Worm (Caenorhabditis elegans) whole organism, early embryonic: ENCODE measurements around the gene C50B8.4.

Experiments used
- B0310.2 ChIP-seq: sonication (generic microtip); optimal IDR thresholded peaks from 2 replicates; lab custom pipeline; 2016; ENCODE audit warnings: mild to moderate bottlenecking, missing genetic modification characterization, missing compliant biosample characterization
- F13C5.2 ChIP-seq: sonication (generic microtip); optimal IDR thresholded peaks from 2 replicates; lab custom pipeline; 2017; ENCODE audit warnings: mild to moderate bottlenecking, missing genetic modification characterization, inconsistent platforms, missing compliant biosample characterization
- aly-1 ChIP-seq: sonication (generic microtip); optimal IDR thresholded peaks from 2 replicates; lab custom pipeline; 2016; ENCODE audit warnings: missing genetic modification characterization, missing compliant biosample characterization
- ama-1 ChIP-seq: fragments of 150-350 bp; optimal IDR thresholded peaks from 2 replicates; lab custom pipeline; 2014
- ceh-13 ChIP-seq: fragments of 200-800 bp; sonication (Bioruptor generic); optimal IDR thresholded peaks from 2 replicates; lab custom pipeline; 2018; ENCODE audit warnings: mild to moderate bottlenecking, missing genetic modification characterization, missing compliant biosample characterization
- ceh-36 ChIP-seq: sonication (generic microtip); optimal IDR thresholded peaks from 2 replicates; lab custom pipeline; 2016; ENCODE audit warnings: missing genetic modification characterization, inconsistent platforms, missing compliant biosample characterization
- ets-7 ChIP-seq: sonication (generic microtip); optimal IDR thresholded peaks from 2 replicates; lab custom pipeline; 2016; ENCODE audit warnings: missing genotype, missing genetic modification characterization, missing compliant biosample characterization
- flt-1 ChIP-seq: fragments of 200-800 bp; sonication (Bioruptor generic); IDR thresholded peaks from 2 replicates; pipeline ENCODE4 v1.3.6; 2022; ENCODE audit warnings: missing genetic modification characterization, missing compliant biosample characterization
- hmbx-1 ChIP-seq: sonication (generic microtip); optimal IDR thresholded peaks from 2 replicates; lab custom pipeline; 2016; ENCODE audit warnings: mild to moderate bottlenecking, missing genetic modification characterization, missing compliant biosample characterization
- hmg-4 ChIP-seq: fragments of 200-800 bp; sonication (Bioruptor generic); optimal IDR thresholded peaks from 2 replicates; lab custom pipeline; 2018; ENCODE audit warnings: mild to moderate bottlenecking, missing genetic modification characterization, missing compliant biosample characterization
- hnd-1 ChIP-seq: sonication (generic microtip); optimal IDR thresholded peaks from 2 replicates; lab custom pipeline; 2016; ENCODE audit warnings: missing genetic modification characterization, missing compliant biosample characterization
- pes-1 ChIP-seq: fragments of 200-800 bp; sonication (Bioruptor generic); IDR thresholded peaks from 2 replicates; pipeline ENCODE4 v1.3.6; 2022; ENCODE audit warnings: missing genetic modification reagents, missing genetic modification characterization, missing compliant biosample characterization
- scrt-1 ChIP-seq: fragments of 200-800 bp; sonication (Bioruptor generic); IDR thresholded peaks from 2 replicates; pipeline ENCODE4 v1.3.6; 2022; ENCODE audit warnings: missing genetic modification characterization, missing compliant biosample characterization
- sea-1 ChIP-seq: fragments of 200-800 bp; sonication (Bioruptor generic); conservative IDR thresholded peaks from 2 replicates; pipeline ENCODE4 v1.3.6; 2022; ENCODE audit warnings: missing genetic modification characterization, missing compliant biosample characterization
- tbx-11 ChIP-seq: fragments of 200-800 bp; sonication (Bioruptor generic); IDR thresholded peaks from 2 replicates; pipeline ENCODE4 v1.3.6; 2022; ENCODE audit warnings: missing genetic modification characterization, missing compliant biosample characterization
- tbx-37 ChIP-seq: fragments of 200-800 bp; sonication (Bioruptor generic); conservative IDR thresholded peaks from 2 replicates; pipeline ENCODE4 v1.3.6; 2022; ENCODE audit warnings: missing genetic modification reagents, missing genetic modification characterization, missing compliant biosample characterization
- tra-4 ChIP-seq: sonication (generic microtip); optimal IDR thresholded peaks from 2 replicates; lab custom pipeline; 2017; ENCODE audit warnings: missing genetic modification characterization, missing compliant biosample characterization

Gene C50B8.4

ce11 chrV:13589494-13590176 lies 17.8 kb downstream of the C50B8.4 start, which contains the start of the genes F53F4.2 and F53F4.18:
F53F4.2 (minus strand) TSS chrV:13589594.
F53F4.18 (plus strand) TSS chrV:13590126.
- no peak for TF ChIP-seq F13C5.2 (tag; lab: Kevin White, UChicago)
- no peak for TF ChIP-seq ceh-36 (tag; lab: Kevin White, UChicago)
- TF ChIP-seq tbx-37, result no peak
- TF ChIP-seq tbx-11 (GFP tag; lab: Robert Waterston, UW), result no peak
- TF ChIP-seq sea-1, result no peak
- TF ChIP-seq hmg-4 (GFP tag; lab: Kevin White, UChicago), result no peak
- no peak for TF ChIP-seq hnd-1 (tag; lab: Kevin White, UChicago)
- no peak for TF ChIP-seq hmbx-1 (tag; lab: Kevin White, UChicago)
- TF ChIP-seq pes-1, result no peak

DNA sequence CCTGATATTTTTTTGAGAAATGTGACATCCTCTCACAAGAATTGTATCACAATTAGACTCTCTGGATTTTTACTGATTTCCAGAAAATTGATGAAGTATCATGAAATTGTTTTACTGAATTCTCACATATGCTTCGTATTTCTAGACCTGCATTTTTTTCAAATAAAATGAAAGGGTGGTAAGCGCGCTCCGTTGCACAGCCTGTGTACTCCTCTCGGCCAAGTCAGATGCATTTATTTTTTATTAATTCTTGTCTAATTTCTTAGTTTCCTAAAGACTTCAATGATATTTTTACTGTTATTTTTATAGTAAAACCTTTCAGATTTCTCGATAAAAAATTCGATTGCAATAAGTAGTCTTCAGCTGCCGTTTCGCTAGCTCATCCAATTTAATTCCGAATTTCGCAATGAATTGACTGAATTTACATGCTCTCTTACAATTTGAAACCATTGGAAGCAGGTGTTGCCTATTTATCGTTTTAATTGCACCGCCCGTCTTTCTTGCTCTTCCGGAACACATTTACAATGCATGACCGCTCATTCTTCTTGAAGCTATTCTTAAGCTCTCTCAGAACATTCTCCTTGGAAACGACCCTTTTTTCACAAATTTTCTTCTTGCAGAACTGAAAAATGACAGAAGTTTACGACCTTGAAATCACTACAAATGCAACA lies 19.8 kb downstream of the C50B8.4 start, which contains the start of gene tbcb-1:
Gene tbcb-1, plus strand, starts transcription at position 621 of the 671 bp plus-strand sequence.
- TF ChIP-seq pes-1 (no peak), B0310.2 (no peak), aly-1 (tag; lab: Kevin White, UChicago) (no peak), tbx-11 (GFP tag; lab: Robert Waterston, UW) (no peak), scrt-1 (GFP tag; lab: Robert Waterston, UW) (no peak), hnd-1 (tag; lab: Kevin White, UChicago) (no peak), flt-1 (no peak), F13C5.2 (tag; lab: Kevin White, UChicago) (no peak), tbx-37 (no peak), ceh-36 (tag; lab: Kevin White, UChicago) (no peak), tra-4 (tag; lab: Kevin White, UChicago) (no peak), ets-7 (tag; lab: Kevin White, UChicago) (no peak)

ce11 chrV:13593083-13593482 lies 21.3 kb downstream of the C50B8.4 start, which contains the start of gene F53F4.4:
F53F4.4 (plus strand) TSS chrV:13593383.
- TF ChIP-seq flt-1 (no peak), aly-1 (tag; lab: Kevin White, UChicago) (no peak), B0310.2 (no peak), tra-4 (tag; lab: Kevin White, UChicago) (no peak), hmg-4 (GFP tag; lab: Kevin White, UChicago) (no peak), scrt-1 (GFP tag; lab: Robert Waterston, UW) (no peak), hnd-1 (tag; lab: Kevin White, UChicago) (no peak), ceh-36 (tag; lab: Kevin White, UChicago) (no peak), tbx-11 (GFP tag; lab: Robert Waterston, UW) (no peak), ceh-13 (GFP tag; lab: Kevin White, UChicago) (no peak), ama-1 (no peak), sea-1 (no peak), ets-7 (tag; lab: Kevin White, UChicago) (no peak), pes-1 (no peak)

DNA sequence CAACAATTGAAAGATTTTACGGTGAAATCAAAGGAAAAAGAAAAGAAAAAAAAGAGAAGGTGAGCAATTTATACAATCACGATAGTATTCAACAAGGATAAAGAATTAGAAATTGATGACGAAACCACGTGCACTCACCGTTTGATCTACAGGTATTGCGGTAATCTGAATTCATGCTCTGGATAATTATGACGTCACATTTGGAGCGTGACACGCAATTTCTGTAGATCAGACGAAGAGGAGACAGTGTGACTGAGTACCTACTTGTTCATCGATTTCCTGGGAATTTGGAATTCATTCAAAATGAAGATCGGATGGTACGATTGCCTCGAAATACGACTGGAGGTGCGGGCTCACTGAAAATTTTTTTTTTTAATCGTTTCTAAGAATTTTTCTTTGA lies 26.6 kb downstream of the C50B8.4 start:
- TF ChIP-seq flt-1, result no peak
- no peak for TF ChIP-seq scrt-1 (GFP tag; lab: Robert Waterston, UW)
- TF ChIP-seq hnd-1 (tag; lab: Kevin White, UChicago), result no peak
- TF ChIP-seq aly-1 (tag; lab: Kevin White, UChicago), result no peak
- TF ChIP-seq sea-1, result no peak
- TF ChIP-seq pes-1, result no peak
- TF ChIP-seq ets-7 (tag; lab: Kevin White, UChicago), result no peak
- no peak for TF ChIP-seq ceh-36 (tag; lab: Kevin White, UChicago)
- no peak for TF ChIP-seq ceh-13 (GFP tag; lab: Kevin White, UChicago)
- no peak for TF ChIP-seq tbx-11 (GFP tag; lab: Robert Waterston, UW)
- no peak for TF ChIP-seq tbx-37

DNA sequence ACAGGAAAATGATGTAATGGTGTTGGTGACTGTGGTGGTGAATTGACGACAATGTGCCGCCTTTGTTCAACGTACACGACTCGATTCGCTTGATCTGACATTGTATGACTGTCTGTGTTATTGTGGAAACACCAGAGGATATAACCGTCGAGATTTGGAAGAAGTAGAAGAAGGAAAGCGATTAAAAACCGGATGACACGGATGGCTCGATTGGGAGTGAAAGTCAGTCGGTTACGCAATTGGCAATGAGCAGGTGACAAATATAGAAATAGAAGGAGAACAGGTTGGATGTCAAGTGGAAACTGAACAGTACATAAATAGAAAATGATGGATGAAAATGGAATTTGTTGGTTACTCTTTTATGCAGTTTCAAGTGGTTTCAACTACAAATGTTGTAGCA lies 29.1 kb downstream of the C50B8.4 start, which contains the start of gene rdy-2:
Gene rdy-2, minus strand, starts transcription at position 101 of the 400 bp plus-strand sequence.
- no peak for TF ChIP-seq hnd-1 (tag; lab: Kevin White, UChicago)

- TF ChIP-seq hnd-1 (tag; lab: Kevin White, UChicago) (no peak), ceh-36 (tag; lab: Kevin White, UChicago) (no peak), hmg-4 (GFP tag; lab: Kevin White, UChicago) (no peak), flt-1 (no peak), ceh-13 (GFP tag; lab: Kevin White, UChicago) (no peak), F13C5.2 (tag; lab: Kevin White, UChicago) (no peak), tbx-11 (GFP tag; lab: Robert Waterston, UW) (no peak), aly-1 (tag; lab: Kevin White, UChicago) (no peak), scrt-1 (GFP tag; lab: Robert Waterston, UW) (no peak), hmbx-1 (tag; lab: Kevin White, UChicago) (no peak), B0310.2 (no peak), tbx-37 (no peak), sea-1 (no peak), pes-1 (no peak), tra-4 (tag; lab: Kevin White, UChicago) (no peak), ets-7 (tag; lab: Kevin White, UChicago) (no peak), ama-1 (no peak)
These were observed 34.9 kb downstream of the C50B8.4 start, which contains the start of gene fmo-4 for ce11 chrV:13606651-13607242. fmo-4 (minus strand) TSS chrV:13606701.

DNA sequence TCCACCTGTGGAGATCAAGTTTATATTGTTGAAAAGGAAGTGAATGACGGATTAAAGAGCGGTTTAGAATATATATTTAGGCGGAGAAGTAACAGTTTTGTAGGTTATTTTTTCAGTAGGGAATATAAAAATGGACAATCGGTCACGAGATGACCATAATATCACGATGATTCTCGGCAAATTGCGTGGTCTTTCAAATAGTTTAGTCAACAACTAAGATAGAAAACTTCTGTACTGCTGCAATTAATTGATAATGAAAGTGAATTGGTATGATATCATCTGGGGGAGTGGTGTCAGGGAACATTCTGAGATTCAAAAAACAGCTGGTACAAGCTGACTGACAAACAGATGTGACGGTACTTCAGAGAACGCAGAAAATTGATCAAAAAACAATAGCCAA lies 36.7 kb downstream of the C50B8.4 start:
- TF ChIP-seq F13C5.2 (tag; lab: Kevin White, UChicago), result no peak
- no peak for TF ChIP-seq sea-1
